Worm (Caenorhabditis elegans) whole organism, dauer: ENCODE measurements around the gene H35B03.2.

Experiments
- unc-62 ChIP-seq: sonication (generic microtip); optimal IDR thresholded peaks from 2 replicates; lab custom pipeline; 2017; ENCODE audit warnings: missing biosample characterization, missing genetic modification reagents, missing genetic modification characterization

H35B03.2 gene

DNA sequence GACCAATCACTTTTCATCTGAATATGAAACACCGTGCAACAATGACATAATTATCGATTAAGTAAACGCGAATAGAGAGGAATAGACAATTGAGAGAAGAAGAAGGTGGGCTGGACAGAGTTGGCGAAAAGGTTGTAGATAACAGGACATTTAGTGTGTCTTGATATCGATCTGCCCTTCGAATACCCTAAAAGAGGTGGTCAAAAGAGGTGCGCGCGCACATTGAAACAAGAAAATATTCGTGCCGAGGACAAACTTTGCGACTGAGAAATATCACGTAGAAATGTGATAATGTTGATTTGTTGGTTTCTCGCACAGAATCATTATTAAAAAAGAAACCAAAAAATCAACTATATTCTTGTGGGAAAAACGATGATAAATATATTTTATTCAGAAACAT, 18.4 kb upstream of the H35B03.2 start:
- TF ChIP-seq unc-62, result no peak

DNA sequence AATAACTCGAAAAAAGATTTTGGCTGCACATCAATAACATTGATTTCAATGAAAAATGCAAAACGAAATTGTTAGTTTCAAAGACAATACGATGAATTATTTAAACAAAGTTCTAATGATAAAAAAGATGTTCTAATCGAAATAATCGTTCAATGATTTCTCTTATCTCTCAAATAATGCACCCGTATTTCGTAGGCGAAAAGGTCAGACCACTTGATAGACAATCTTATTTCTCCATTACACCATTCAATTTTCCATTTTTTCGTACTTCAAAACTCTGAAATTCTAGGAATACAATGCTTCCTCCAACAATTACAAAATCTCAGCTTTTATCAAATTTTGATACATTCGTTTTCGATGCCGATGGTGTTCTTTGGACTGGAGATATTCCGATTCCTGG, 12.6 kb upstream of the H35B03.2 start, which contains the start of gene C45E5.1:
TSS of gene C45E5.1 (plus strand) at position 290 of the 400 bp plus-strand sequence.
- TF ChIP-seq unc-62, result no peak

DNA sequence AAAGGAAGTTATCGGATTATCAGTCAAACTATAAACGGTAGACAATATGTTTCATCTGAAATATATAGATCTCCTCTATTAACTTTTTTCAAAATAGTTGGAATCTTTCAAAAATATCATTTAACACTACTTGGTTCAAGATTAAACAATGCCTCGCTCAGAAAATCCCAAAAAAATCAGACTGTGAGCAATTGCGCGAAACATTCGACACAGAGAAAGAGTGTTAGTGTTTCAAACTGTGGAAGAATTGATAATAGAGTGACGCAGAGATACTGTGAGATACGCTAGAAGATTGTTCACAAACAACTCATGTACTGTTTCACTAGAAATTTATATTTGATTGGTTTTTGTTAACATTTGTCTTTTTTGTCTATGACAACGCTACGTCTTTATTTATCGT, 9.6 kb upstream of the H35B03.2 start, which contains the start of gene chil-11:
TSS of gene chil-11 (plus strand) at position 301 of the 400 bp plus-strand sequence.
- no peak for TF ChIP-seq unc-62

DNA sequence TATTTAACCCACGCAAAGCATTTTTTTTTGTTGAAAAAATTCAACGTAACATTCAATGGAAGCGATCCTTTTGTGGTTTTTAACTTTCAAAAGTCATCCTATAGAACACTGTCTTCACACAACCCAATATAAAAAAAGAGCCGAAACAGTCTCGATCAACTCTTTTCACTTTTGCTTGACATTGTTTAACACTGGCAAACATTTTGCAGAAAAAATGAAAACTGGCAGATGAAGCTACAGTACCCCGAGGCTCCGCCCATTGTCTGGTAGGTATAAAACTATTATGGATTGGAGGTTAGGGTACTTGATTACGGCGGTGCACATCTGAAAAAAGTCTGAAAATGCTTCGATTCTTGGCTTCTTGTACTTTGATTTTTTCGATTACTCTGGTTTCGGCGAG, 3.2 kb upstream of the H35B03.2 start, which contains the start of gene cpg-18:
TSS of gene cpg-18 (plus strand) at position 301 of the 400 bp plus-strand sequence.
- no peak for TF ChIP-seq unc-62

DNA sequence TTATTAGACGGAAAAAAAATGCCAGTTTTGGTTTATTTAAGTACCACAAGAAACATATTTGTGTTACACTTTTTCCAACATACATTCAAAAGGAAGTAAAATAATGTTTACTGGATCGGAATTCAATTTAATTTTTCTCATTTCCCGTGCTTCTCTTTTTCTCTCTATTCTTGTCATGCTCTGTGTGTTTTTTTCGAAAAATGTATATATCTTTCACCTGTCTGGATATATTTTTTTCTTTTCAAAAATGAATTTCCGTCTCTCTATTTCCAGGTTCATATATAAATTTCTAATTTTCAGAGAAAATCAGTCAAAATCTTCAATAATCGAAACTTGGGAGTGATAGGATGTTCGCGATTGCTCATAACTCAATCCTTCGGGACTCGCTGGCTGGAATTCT, 6.2 kb downstream of the H35B03.2 start, which contains the start of gene H35B03.1:
TSS of gene H35B03.1 (plus strand) at position 301 of the 400 bp plus-strand sequence.
- TF ChIP-seq unc-62, result no peak

DNA sequence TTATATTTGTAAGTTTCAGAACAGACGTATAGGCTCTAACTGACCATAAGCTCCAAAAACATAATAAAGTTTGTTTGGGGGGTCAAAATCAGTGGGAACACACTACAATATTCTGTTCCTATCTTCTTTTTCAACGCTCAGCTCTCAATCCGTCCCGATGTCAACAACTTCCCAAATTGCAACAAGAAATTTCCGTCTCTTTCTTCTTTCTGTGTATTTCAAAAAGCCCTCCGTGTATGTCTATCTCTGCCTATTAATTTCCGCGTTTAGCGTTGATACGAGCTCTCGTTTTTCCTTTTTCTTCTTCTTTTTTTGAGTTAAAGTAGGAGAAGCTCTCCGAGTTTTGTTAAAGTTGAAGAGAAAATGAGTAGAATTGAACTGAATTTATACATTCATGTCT, 7.8 kb downstream of the H35B03.2 start:
- no peak for TF ChIP-seq unc-62

DNA sequence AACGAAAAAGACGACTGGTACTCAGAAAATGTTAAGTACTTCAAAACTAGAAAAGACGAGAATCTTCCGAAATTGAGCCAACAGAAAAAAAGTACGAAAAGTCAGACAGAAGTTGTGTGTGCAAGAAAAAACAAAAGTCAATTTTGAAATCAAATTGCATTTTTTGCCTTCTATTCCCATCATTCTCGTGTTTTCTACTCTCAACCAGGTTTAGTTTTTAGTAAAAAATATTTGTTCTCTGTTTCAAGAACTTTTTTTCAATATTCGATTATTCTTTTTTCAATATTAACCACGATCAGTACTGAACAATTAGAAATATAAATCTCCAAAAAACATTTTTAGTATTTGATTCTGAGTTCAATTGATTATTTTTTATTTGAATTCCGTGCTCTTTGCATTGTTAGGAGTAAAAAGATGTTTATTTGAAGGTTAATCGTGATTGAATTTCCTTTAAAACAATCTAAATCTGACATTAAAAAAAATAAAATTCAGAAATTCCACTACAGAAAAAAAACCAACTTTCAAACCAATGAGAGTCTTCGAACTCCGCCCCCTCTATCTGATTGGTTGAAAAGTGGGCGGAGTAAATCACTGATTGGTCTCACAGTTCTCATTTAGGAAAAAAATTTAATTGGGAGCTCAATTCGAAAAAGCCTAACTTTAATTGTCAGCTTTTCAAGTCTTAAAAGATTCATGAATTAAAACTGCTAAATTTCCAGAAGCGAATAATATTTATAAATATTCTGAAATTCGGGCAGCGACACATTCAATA, 15.9 kb downstream of the H35B03.2 start:
- no peak for TF ChIP-seq unc-62

DNA sequence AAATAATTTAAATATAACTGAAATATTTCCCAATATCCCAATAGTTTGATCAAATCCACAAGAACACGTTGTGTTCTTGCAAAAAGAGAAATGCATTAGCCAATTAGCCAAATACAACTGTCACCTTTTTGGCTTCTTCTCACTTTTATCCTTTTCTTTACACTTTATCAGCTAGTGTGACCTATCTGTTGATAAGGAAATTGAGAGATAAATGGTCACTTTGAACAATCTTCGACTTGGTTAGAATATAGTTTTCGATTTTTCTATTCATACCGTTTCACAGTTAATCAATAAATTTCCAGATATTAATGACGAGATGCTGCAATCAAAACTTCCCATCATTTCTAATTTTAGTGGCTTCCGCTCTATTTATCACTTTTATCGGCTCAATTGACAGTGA, 22.7 kb downstream of the H35B03.2 start, which contains the start of gene C55C3.1:
TSS of gene C55C3.1 (plus strand) at position 301 of the 400 bp plus-strand sequence.
- TF ChIP-seq unc-62, result no peak

DNA sequence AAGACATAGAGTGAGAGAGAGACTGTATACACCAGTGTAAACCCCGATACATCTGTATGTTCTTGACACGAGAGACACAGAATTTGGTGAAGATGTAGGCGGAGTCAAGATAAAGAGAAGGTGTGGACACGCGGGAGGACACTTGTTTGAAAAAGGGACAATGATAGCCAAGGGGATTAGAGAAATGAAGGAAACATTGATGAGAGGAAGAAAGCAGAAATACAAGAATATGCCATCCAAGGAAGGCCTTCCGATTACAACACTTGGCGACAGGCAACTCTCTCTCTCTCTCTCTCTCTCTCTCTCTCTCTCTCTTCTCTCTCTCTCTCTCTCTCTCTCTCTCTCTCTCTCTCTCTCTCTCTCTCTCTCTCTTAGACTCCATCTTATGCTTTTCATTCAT, 24.9 kb downstream of the H35B03.2 start:
- no peak for TF ChIP-seq unc-62

DNA sequence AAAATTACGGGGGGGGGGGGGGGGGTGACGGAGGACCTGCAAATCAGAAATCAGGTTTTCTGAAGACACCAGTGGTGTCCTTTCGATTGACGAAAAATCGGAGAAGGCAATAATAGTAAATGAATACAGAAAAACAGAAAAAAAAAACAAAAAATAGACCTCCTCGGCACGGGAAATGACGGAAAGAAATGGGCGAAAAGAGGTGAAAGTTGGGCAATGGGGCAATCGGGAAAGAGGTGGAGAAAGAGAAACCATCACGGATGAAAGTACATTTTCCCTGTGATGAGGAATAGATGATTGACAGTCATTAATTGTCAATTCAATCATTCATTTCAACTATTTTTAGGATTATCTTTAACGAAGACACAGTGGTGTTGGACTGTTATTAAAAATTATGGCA, 27.6 kb downstream of the H35B03.2 start:
- no peak for TF ChIP-seq unc-62

DNA sequence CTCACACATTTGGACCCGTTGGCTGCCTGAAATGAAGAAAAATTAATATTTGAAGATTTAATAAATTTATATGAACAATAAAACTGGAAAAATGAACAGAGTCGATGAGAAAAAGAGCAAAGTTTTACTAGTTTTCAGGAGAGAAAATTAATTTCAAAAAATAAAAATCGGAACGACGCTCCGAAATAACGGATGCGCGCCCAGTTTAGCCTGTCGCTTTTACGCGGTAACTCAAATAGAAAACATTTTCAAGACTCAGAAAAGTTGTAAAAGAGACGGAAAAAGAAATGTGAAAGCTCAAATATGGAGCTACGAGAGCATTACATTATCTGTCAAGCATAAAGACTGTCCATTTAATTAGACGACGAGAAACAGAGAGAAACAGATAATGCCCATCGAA, 28.0 kb downstream of the H35B03.2 start, which contains the start of the genes C55C3.73 and perm-5:
TSS of gene C55C3.73 (minus strand) at position 9 of the 400 bp plus-strand sequence.
TSS of gene perm-5 (minus strand) at position 26 of the 400 bp plus-strand sequence.
- TF ChIP-seq unc-62, result no peak

DNA sequence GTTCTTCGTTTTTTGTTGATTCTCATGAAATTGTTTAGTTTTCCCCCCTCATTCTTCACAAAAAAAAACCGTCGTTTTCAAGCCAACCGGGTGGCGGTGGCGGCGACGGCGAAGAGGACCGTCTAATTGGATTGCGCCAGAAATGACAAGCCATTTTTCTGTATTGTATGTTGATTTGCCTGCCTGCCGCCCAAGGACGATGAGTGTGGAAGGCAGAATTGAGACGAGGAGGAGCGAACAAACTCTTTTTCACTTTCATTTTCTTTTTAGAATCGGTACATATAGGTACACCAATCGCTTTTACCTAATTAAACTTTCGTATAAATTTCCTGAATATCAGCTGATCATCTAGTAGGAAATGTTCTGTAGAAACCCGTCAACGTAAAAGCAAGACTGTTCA, 29.8 kb downstream of the H35B03.2 start:
- no peak for TF ChIP-seq unc-62

DNA sequence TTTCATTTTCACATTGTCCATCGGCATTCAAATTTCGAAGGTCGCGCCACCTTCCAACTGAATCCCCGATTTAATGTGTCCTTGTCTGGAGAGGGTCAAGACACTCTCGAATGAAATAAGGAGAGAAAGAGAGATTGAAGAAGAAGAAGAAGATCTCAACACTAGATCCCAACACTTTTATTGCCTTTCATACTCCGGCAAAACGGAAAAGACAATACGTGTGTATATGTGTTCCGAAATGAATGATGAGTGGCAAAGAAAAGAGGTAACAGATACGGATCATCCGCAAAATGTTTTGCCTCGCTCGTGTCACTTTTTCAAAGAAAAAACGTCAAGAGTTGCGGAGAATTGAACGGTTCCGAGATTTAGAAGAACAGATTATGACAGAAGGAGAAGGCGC, 31.1 kb downstream of the H35B03.2 start:
- no peak for TF ChIP-seq unc-62

DNA sequence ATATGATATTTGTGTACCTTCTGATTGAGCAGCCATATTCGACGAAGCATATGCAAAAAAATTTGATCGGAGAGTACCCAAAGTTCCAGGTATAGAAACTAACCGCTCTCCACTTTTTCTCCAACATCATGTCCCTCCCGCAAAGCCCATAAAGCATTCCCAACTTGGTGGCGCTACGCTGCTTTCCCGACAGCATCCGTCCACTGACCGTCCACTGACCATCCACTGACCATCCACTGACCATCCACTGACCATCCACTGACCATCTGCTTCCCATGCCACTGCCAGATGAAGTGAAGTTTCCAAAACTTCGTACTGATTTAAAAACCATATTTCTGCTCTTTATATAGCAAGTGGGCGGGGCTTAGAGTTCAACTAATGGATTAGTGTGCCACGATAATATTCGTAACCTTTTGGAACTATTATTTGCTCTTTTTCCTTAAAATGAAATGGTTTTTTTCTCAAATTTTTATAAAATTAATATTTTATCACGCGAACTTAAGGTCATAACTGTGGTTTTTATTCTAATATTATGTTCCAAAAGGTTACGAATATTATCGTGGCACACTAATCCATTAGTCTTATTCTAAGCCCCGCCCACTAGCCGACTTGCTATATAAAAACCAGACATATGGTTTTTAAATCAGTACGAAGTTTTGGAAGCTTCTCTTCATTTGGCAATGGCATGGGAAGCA, 40.9 kb downstream of the H35B03.2 start, which contains the start of gene C55C3.8:
TSS of gene C55C3.8 (plus strand) at position 645 of the 695 bp plus-strand sequence.
- no peak for TF ChIP-seq unc-62

DNA sequence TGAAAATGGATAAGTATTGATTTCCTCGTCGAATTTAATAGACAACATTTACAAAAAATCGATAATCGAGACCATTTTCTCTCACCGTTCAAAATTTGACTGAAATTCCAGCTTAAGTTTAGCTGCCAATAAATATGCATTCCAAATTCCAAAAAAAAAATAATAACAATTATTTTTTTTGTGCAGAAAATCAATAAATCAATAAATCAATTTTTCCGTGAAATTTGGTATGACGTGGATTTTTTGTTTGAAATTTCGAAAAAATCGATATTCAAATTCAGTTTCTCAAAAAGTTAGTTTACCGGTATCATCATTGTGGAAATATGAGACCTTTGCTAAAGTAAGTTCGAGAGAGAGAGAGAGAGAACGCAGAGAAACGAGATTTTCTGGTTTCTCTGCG, 46.5 kb downstream of the H35B03.2 start, which contains the start of gene C55C3.3:
TSS of gene C55C3.3 (plus strand) at position 274 of the 400 bp plus-strand sequence.
- no peak for TF ChIP-seq unc-62

DNA sequence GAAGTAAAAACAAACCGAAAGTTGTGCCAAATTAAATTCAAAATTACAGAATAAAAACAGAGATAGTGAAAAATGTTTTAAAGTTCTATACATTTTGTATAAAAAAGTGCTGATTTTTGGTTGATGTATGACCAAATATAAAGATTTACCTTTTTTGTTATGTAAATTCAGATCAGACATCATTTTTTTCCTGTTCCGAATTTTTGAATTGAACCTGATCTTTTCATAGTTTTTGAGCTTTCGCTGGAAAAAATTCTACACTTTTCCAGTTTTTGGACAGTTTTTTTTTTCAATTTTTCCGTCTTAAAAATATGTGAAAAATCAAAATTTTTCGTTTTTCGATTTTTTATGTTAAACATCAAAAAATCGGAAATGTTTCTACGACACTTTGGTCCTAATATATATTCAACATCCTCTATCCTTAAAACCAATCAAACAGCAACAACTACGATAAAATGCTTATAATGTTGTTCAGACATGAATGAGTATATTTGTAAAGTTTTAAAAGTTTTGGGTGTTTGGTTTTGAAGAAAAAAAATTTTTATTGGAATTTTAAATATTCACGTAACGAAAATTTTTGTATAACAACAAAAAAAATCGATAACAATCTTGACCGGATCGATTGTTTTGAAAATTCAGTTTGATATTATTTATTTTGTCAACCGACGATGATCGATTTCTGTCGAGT, 48.8 kb downstream of the H35B03.2 start, which contains the start of the genes C55C3.7 and C55C3.6:
TSS of gene C55C3.7 (minus strand) at position 101 of the 688 bp plus-strand sequence.
TSS of gene C55C3.6 (plus strand) at position 638 of the 688 bp plus-strand sequence.
- TF ChIP-seq unc-62, result no peak
